Worm (Caenorhabditis elegans) whole organism, L4 larva: Measurements from ENCODE around the gene tbx-43.

Experiments
- D1046.2 ChIP-seq: fragments of 200-800 bp; sonication (Bioruptor generic); IDR thresholded peaks from 2 replicates; pipeline ENCODE4 v1.3.6; 2022; ENCODE audit warnings: missing genetic modification characterization, missing compliant biosample characterization
- F37D6.2 ChIP-seq: sonication (generic microtip); optimal IDR thresholded peaks from 2 replicates; lab custom pipeline; 2016; ENCODE audit warnings: mild to moderate bottlenecking, missing genetic modification characterization, missing compliant biosample characterization
- R02D3.7 ChIP-seq: fragments of 150-350 bp; sonication (generic microtip); optimal IDR thresholded peaks from 3 replicates; lab custom pipeline; 2014; ENCODE audit warnings: missing biosample characterization, missing genetic modification characterization
- Y105C5A.15 ChIP-seq: fragments of 200-800 bp; sonication (Bioruptor generic); IDR thresholded peaks from 2 replicates; pipeline ENCODE4 v1.3.6; 2022; ENCODE audit warnings: missing genetic modification characterization, missing compliant biosample characterization
- Y48G9A.11 ChIP-seq: fragments of 200-800 bp; sonication (Bioruptor generic); IDR thresholded peaks from 2 replicates; pipeline ENCODE4 v1.3.6; 2022; ENCODE audit warnings: missing genetic modification reagents, missing genetic modification characterization, missing compliant biosample characterization
- Y75B8A.6 ChIP-seq: fragments of 200-800 bp; sonication (Bioruptor generic); IDR thresholded peaks from 2 replicates; pipeline ENCODE4 v1.3.6; 2022; ENCODE audit warnings: missing genetic modification reagents, missing genetic modification characterization, missing compliant biosample characterization
- ZK337.2 ChIP-seq: fragments of 200-800 bp; sonication (Bioruptor generic); IDR thresholded peaks from 2 replicates; pipeline ENCODE4 v1.3.6; 2022; ENCODE audit warnings: missing genetic modification reagents, missing genetic modification characterization, missing compliant biosample characterization
- aha-1 ChIP-seq: fragments of 150-350 bp; peaks from one replicate; lab custom pipeline; 2014; ENCODE audit warnings: missing biosample characterization, missing genetic modification characterization
- ceh-20 ChIP-seq: fragments of 200-800 bp; sonication (Bioruptor generic); IDR thresholded peaks from 2 replicates; pipeline ENCODE4 v1.3.6; 2022; ENCODE audit warnings: missing genetic modification reagents, missing genetic modification characterization, missing compliant biosample characterization
- ceh-28 ChIP-seq: fragments of 150-350 bp; optimal IDR thresholded peaks from 2 replicates; lab custom pipeline; 2014; ENCODE audit warnings: missing biosample characterization, missing genetic modification reagents, missing genetic modification characterization
- ceh-32 ChIP-seq: sonication (generic microtip); optimal IDR thresholded peaks from 2 replicates; lab custom pipeline; 2016; ENCODE audit warnings: mild to moderate bottlenecking, missing genetic modification characterization, missing compliant biosample characterization; ENCODE audit not compliant: poor library complexity
- ceh-44 ChIP-seq: fragments of 200-800 bp; sonication (Bioruptor generic); IDR thresholded peaks from 2 replicates; pipeline ENCODE4 v1.3.6; 2022; ENCODE audit warnings: missing genetic modification reagents, missing genetic modification characterization, missing compliant biosample characterization
- ceh-62 ChIP-seq: sonication (generic microtip); optimal IDR thresholded peaks from 2 replicates; lab custom pipeline; 2017; ENCODE audit warnings: missing biosample characterization, missing genetic modification characterization
- ces-1 ChIP-seq: fragments of 150-350 bp; sonication (generic microtip); optimal IDR thresholded peaks from 4 replicates; lab custom pipeline; 2014; ENCODE audit warnings: missing biosample characterization, missing genetic modification reagents, missing genetic modification characterization
- cey-2 ChIP-seq: sonication (generic microtip); optimal IDR thresholded peaks from 3 replicates; lab custom pipeline; 2017; ENCODE audit warnings: missing genetic modification characterization, mild to moderate bottlenecking, missing compliant biosample characterization, antibody characterized with exemption, borderline replicate concordance; ENCODE audit not compliant: insufficient read depth
- dmd-6 ChIP-seq: fragments of 200-800 bp; sonication (Bioruptor generic); IDR thresholded peaks from 2 replicates; pipeline ENCODE4 v1.3.6; 2022; ENCODE audit warnings: missing genetic modification reagents, missing genetic modification characterization, missing compliant biosample characterization
- dmd-8 ChIP-seq: fragments of 200-800 bp; sonication (Bioruptor generic); IDR thresholded peaks from 2 replicates; pipeline ENCODE4 v1.3.6; 2022; ENCODE audit warnings: missing genetic modification characterization, missing compliant biosample characterization
- dmd-9 ChIP-seq: fragments of 200-800 bp; sonication (Bioruptor generic); IDR thresholded peaks from 2 replicates; pipeline ENCODE4 v1.3.6; 2022; ENCODE audit warnings: missing genetic modification reagents, missing genetic modification characterization, missing compliant biosample characterization
- dpl-1 ChIP-seq: fragments of 150-350 bp; optimal IDR thresholded peaks from 2 replicates; lab custom pipeline; 2014; ENCODE audit warnings: missing biosample characterization, missing genetic modification reagents, missing genetic modification characterization
- dve-1 ChIP-seq: sonication (generic microtip); optimal IDR thresholded peaks from 2 replicates; lab custom pipeline; 2017; ENCODE audit warnings: antibody characterized with exemption, mild to moderate bottlenecking, missing genetic modification characterization, missing compliant biosample characterization; ENCODE audit not compliant: insufficient read depth
- egl-43 ChIP-seq: fragments of 200-800 bp; sonication (Bioruptor generic); IDR thresholded peaks from 2 replicates; pipeline ENCODE4 v1.3.6; 2022; ENCODE audit warnings: missing genetic modification reagents, missing genetic modification characterization, missing compliant biosample characterization
- fkh-10 ChIP-seq: fragments of 150-350 bp; optimal IDR thresholded peaks from 2 replicates; lab custom pipeline; 2014; ENCODE audit warnings: missing biosample characterization, missing genetic modification reagents, missing genetic modification characterization
- hlh-30 ChIP-seq: sonication (generic microtip); optimal IDR thresholded peaks from 2 replicates; lab custom pipeline; 2017; ENCODE audit warnings: antibody characterized with exemption, mild to moderate bottlenecking, missing genetic modification characterization, missing compliant biosample characterization; ENCODE audit not compliant: insufficient read depth
- jun-1 ChIP-seq: fragments of 150-350 bp; optimal IDR thresholded peaks from 2 replicates; lab custom pipeline; 2014; ENCODE audit warnings: missing biosample characterization, missing genetic modification reagents, missing genetic modification characterization
- lim-7 ChIP-seq: fragments of 200-800 bp; sonication (Bioruptor generic); IDR thresholded peaks from 2 replicates; pipeline ENCODE4 v1.3.6; 2022; ENCODE audit warnings: missing genetic modification characterization, missing compliant biosample characterization
- lin-13 ChIP-seq: fragments of 150-350 bp; optimal IDR thresholded peaks from 2 replicates; lab custom pipeline; 2014; ENCODE audit warnings: missing biosample characterization, missing genetic modification reagents, missing genetic modification characterization
- lin-39 ChIP-seq: fragments of 150-350 bp; optimal IDR thresholded peaks from 2 replicates; lab custom pipeline; 2014; ENCODE audit warnings: missing biosample characterization, missing genetic modification reagents, missing genetic modification characterization
- lir-3 ChIP-seq: sonication (generic microtip); optimal IDR thresholded peaks from 2 replicates; lab custom pipeline; 2016; ENCODE audit warnings: mild to moderate bottlenecking, missing genetic modification characterization, missing compliant biosample characterization
- lsy-2 ChIP-seq, 2 experiments: fragments of 150-350 bp in 1 of 2; sonication (generic microtip) in 1 of 2; optimal IDR thresholded peaks; 2 replicates each; lab custom pipeline; 2014 to 2017; ENCODE audit warnings: missing biosample characterization in 2 of 2, missing genetic modification characterization in 2 of 2
- mdl-1 ChIP-seq, 2 experiments: fragments of 150-350 bp in 1 of 2; sonication (generic microtip) in 1 of 2; optimal IDR thresholded peaks; 2 replicates each; lab custom pipeline; 2014 to 2017; ENCODE audit warnings: missing biosample characterization in 2 of 2, missing genetic modification characterization in 2 of 2
- mdt-29 ChIP-seq: fragments of 200-800 bp; sonication (Bioruptor generic); IDR thresholded peaks from 2 replicates; pipeline ENCODE4 v1.3.6; 2022; ENCODE audit warnings: missing genetic modification reagents, missing genetic modification characterization, missing compliant biosample characterization
- mep-1 ChIP-seq: fragments of 150-350 bp; sonication (generic microtip); optimal IDR thresholded peaks from 3 replicates; lab custom pipeline; 2014; ENCODE audit warnings: missing biosample characterization, missing genetic modification characterization
- mxl-3 ChIP-seq: fragments of 200-800 bp; sonication (Bioruptor generic); optimal IDR thresholded peaks from 2 replicates; lab custom pipeline; 2018; ENCODE audit warnings: mild to moderate bottlenecking, missing genetic modification characterization, missing compliant biosample characterization
- nhr-11 ChIP-seq: fragments of 150-350 bp; optimal IDR thresholded peaks from 2 replicates; lab custom pipeline; 2014; ENCODE audit warnings: missing biosample characterization, missing genetic modification characterization
- nhr-111 ChIP-seq: fragments of 200-800 bp; sonication (Bioruptor generic); optimal IDR thresholded peaks from 2 replicates; lab custom pipeline; 2018; ENCODE audit warnings: mild to moderate bottlenecking, missing genetic modification characterization, missing compliant biosample characterization
- nhr-28 ChIP-seq: fragments of 150-350 bp; optimal IDR thresholded peaks from 2 replicates; lab custom pipeline; 2014; ENCODE audit warnings: missing biosample characterization, missing genetic modification characterization
- nhr-42 ChIP-seq: fragments of 200-800 bp; sonication (Bioruptor generic); IDR thresholded peaks from 2 replicates; pipeline ENCODE4 v1.3.6; 2022; ENCODE audit warnings: missing genetic modification characterization, missing compliant biosample characterization
- nhr-48 ChIP-seq: sonication (generic microtip); optimal IDR thresholded peaks from 2 replicates; lab custom pipeline; 2016; ENCODE audit warnings: mild to moderate bottlenecking, missing genetic modification characterization, missing compliant biosample characterization
- nhr-6 ChIP-seq: fragments of 150-350 bp; optimal IDR thresholded peaks from 2 replicates; lab custom pipeline; 2014; ENCODE audit warnings: missing biosample characterization, missing genetic modification characterization
- php-3 ChIP-seq: fragments of 200-800 bp; sonication (Bioruptor generic); IDR thresholded peaks from 2 replicates; pipeline ENCODE4 v1.3.6; 2022; ENCODE audit warnings: missing genetic modification reagents, missing genetic modification characterization, missing compliant biosample characterization
- saeg-2 ChIP-seq: fragments of 200-800 bp; sonication (Bioruptor generic); IDR thresholded peaks from 2 replicates; pipeline ENCODE4 v1.3.6; 2022; ENCODE audit warnings: missing genetic modification reagents, missing genetic modification characterization, missing compliant biosample characterization
- skn-1 ChIP-seq: fragments of 150-350 bp; optimal IDR thresholded peaks from 2 replicates; lab custom pipeline; 2014; ENCODE audit warnings: missing biosample characterization, missing genetic modification characterization
- unc-39 ChIP-seq: sonication (generic microtip); optimal IDR thresholded peaks from 2 replicates; lab custom pipeline; 2017; ENCODE audit warnings: missing biosample characterization, missing genetic modification characterization
- unc-62 ChIP-seq, 3 experiments: fragments of 150-350 bp in 1 of 3; sonication (generic microtip); optimal IDR thresholded peaks in 2 of 3; peaks in 1 of 3; 1 replicate in 1 of 3; 2 replicates in 2 of 3; lab custom pipeline; 2014 to 2017; ENCODE audit warnings: missing biosample characterization in 3 of 3, missing genetic modification characterization in 3 of 3, missing genetic modification reagents in 3 of 3, missing genotype in 1 of 3
- vab-7 ChIP-seq: fragments of 200-800 bp; sonication (Bioruptor generic); IDR thresholded peaks from 2 replicates; pipeline ENCODE4 v1.3.6; 2022; ENCODE audit warnings: missing genetic modification reagents, missing genetic modification characterization, missing compliant biosample characterization
- zag-1 ChIP-seq: fragments of 150-350 bp; optimal IDR thresholded peaks from 2 replicates; lab custom pipeline; 2014; ENCODE audit warnings: missing biosample characterization, missing genetic modification characterization
- zfp-2 ChIP-seq: sonication (generic microtip); optimal IDR thresholded peaks from 2 replicates; lab custom pipeline; 2016; ENCODE audit warnings: mild to moderate bottlenecking, missing genetic modification characterization, missing compliant biosample characterization
- zfp-3 ChIP-seq: fragments of 200-800 bp; sonication (Bioruptor generic); conservative IDR thresholded peaks from 2 replicates; pipeline ENCODE4 v1.3.6; 2022; ENCODE audit warnings: missing genetic modification reagents, missing genetic modification characterization, missing compliant biosample characterization
- zip-2 ChIP-seq: fragments of 150-350 bp; optimal IDR thresholded peaks from 2 replicates; lab custom pipeline; 2014; ENCODE audit warnings: missing biosample characterization, missing genetic modification characterization

Gene tbx-43

ce11 chrIII:1769993-1770392 lies at the start of gene tbx-43:
tbx-43 (minus strand) TSS chrIII:1770093.
- TF ChIP-seq Y75B8A.6 (GFP tag; lab: Robert Waterston, UW) (no peak), aha-1 (tag; lab: Kevin White, UChicago) (peak; percentile 25)

DNA sequence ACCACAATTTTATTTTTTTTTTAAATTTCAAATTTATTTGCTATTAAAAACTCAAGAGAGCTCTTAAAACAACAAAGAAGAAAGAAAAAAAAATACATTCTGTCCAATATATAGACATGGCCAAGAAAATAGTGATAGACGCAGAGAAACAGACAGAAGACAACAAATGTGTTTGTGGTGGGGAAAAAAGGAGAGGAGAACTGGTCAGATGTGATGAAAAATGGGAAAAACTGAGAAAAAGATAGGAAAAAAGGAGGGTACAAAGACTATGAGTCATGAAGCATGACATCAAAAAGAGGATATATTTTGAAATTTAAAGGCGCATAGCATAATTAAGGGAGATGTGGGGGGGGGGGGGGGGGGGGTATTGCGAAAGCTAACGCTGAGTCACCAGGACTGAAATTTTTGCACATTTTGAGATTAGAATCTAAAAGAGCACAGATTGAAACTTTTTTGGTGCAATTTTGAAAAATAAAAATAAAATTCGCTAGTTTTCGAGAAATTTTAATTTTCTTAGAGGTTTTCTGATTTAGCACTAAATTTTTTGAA lies 49.2 kb upstream of the tbx-43 start:
- TF ChIP-seq unc-39 (tag; lab: Kevin White, UChicago) (no peak), lin-13 (GFP tag; lab: Kevin White, UChicago) (peak; percentile 5), dmd-8 (GFP tag; lab: Robert Waterston, UW) (no peak), zfp-3 (no peak), lir-3 (tag; lab: Kevin White, UChicago) (no peak), php-3 (GFP tag; lab: Robert Waterston, UW) (no peak), nhr-11 (tag; lab: Kevin White, UChicago) (peak; percentile 32), aha-1 (tag; lab: Kevin White, UChicago) (no peak), fkh-10 (no peak), zfp-2 (tag; lab: Kevin White, UChicago) (no peak), jun-1 (tag; lab: Kevin White, UChicago) (no peak), dve-1 (tag; lab: Kevin White, UChicago) (peak; percentile 70), mxl-3 (no peak), Y105C5A.15 (GFP tag; lab: Robert Waterston, UW) (no peak), lin-39 (no peak), ceh-44 (GFP tag; lab: Robert Waterston, UW) (no peak), nhr-42 (no peak), ces-1 (GFP tag; lab: Kevin White, UChicago) (no peak), ceh-62 (tag; lab: Kevin White, UChicago) (no peak), mdt-29 (GFP tag; lab: Robert Waterston, UW) (no peak), vab-7 (GFP tag; lab: Robert Waterston, UW) (no peak), hlh-30 (tag; lab: Kevin White, UChicago) (peak; percentile 60), ceh-20 (0 out of 2 replicates have a peak, but pooled peaks have one; percentile 25), lsy-2 (tag; optimal IDR thresholded peaks at IDR 0.05; lab: Kevin White, UChicago) (peak in 1 of 2 experiments; percentile 78), nhr-111 (GFP tag; lab: Kevin White, UChicago) (no peak), cey-2 (tag; lab: Kevin White, UChicago) (no peak), ceh-32 (tag; lab: Kevin White, UChicago) (no peak), ceh-28 (tag; lab: Kevin White, UChicago) (no peak), mdl-1 (tag; optimal IDR thresholded peaks at IDR 0.05; lab: Kevin White, UChicago) (peak in 1 of 2 experiments; percentile 15), zip-2 (tag; lab: Kevin White, UChicago) (no peak), nhr-28 (tag; lab: Kevin White, UChicago) (peak; percentile 38), nhr-6 (tag; lab: Kevin White, UChicago) (peak; percentile 16), zag-1 (tag; lab: Kevin White, UChicago) (no peak), dmd-9 (no peak), D1046.2 (GFP tag; lab: Robert Waterston, UW) (no peak), F37D6.2 (tag; lab: Kevin White, UChicago) (no peak), R02D3.7 (tag; lab: Kevin White, UChicago) (no peak), dmd-6 (peak; percentile 36), Y48G9A.11 (GFP tag; lab: Robert Waterston, UW) (no peak), ZK337.2 (GFP tag; lab: Robert Waterston, UW) (no peak), unc-62 (GFP tag; optimal IDR thresholded peaks at IDR 0.05 in 1 of 2; lab: Kevin White, UChicago) (peak in 1 of 2 experiments; percentile 33), unc-62 (tag; optimal IDR thresholded peaks at IDR 0.05; lab: Kevin White, UChicago) (no peak), skn-1 (tag; lab: Kevin White, UChicago) (no peak), nhr-48 (tag; lab: Kevin White, UChicago) (no peak), egl-43 (GFP tag; lab: Robert Waterston, UW) (no peak), dpl-1 (peak; percentile 40), Y75B8A.6 (GFP tag; lab: Robert Waterston, UW) (no peak), saeg-2 (GFP tag; lab: Robert Waterston, UW) (no peak), mep-1 (tag; lab: Kevin White, UChicago) (peak; percentile 76), lim-7 (GFP tag; lab: Robert Waterston, UW) (no peak)
